Worm (Caenorhabditis elegans): Measurements from ENCODE around the gene C06E1.7.
A peak's percentile ranks its signal among the peaks of the same experiment; 100 is the strongest.

The C06E1.7 gene

DNA sequence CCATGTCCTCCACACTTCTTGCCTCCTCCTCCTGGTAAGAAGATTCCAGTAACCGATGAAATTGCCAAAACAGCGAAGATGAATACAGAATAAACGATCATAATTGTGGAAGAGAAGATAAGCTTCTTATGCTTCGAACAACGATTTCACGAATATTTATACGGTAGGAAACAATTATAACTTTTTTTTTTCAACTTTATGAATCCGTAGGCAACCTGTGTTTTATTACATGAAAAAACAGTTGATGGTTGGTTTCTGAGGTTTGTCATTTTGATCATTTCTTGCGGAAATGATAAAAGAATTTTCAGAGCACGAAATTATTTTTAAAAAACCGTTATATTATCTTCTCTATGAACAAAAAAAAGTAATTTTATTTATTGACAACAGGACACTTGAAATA is 2.6 kb downstream of the C06E1.7 start, which contains the start of gene fipr-16:
Gene fipr-16 (minus strand): TSS at position 101 of the 400 bp plus-strand sequence.
- no peak for TF ChIP-seq nhr-25 (tag; optimal IDR thresholded peaks at IDR 0.05)
- no peak for TF ChIP-seq sea-2 (GFP tag; optimal IDR thresholded peaks at IDR 0.05)
- no peak for TF ChIP-seq skn-1 (tag; optimal IDR thresholded peaks at IDR 0.05)
- no peak for TF ChIP-seq daf-12 (tag; optimal IDR thresholded peaks at IDR 0.05)
- TF ChIP-seq nhr-11 (tag; optimal IDR thresholded peaks at IDR 0.05) = no peak
- no peak for TF ChIP-seq unc-62 (GFP tag; optimal IDR thresholded peaks at IDR 0.05)
- TF ChIP-seq mdl-1 (tag; optimal IDR thresholded peaks at IDR 0.05) = no peak

- TF ChIP-seq ZK546.5 (tag; optimal IDR thresholded peaks at IDR 0.05) = no peak
- no peak for TF ChIP-seq ceh-9 (tag; optimal IDR thresholded peaks at IDR 0.05)
- TF ChIP-seq ztf-4 (tag; optimal IDR thresholded peaks at IDR 0.05) = no peak
- no peak for TF ChIP-seq fos-1 (tag; optimal IDR thresholded peaks at IDR 0.05)
- TF ChIP-seq lsy-12 (tag; optimal IDR thresholded peaks at IDR 0.05) = no peak
- no peak for TF ChIP-seq snpc-4 (tag; optimal IDR thresholded peaks at IDR 0.05)
- no peak for TF ChIP-seq ztf-11 (tag; optimal IDR thresholded peaks at IDR 0.05)
- TF ChIP-seq nhr-237 (tag; optimal IDR thresholded peaks at IDR 0.05) = no peak
- no peak for TF ChIP-seq elt-3 (tag; optimal IDR thresholded peaks at IDR 0.05)
- TF ChIP-seq fkh-2 (tag; optimal IDR thresholded peaks at IDR 0.05) = no peak
- no peak for TF ChIP-seq hmg-11 (tag; optimal IDR thresholded peaks at IDR 0.05)
- TF ChIP-seq elt-2 (tag; optimal IDR thresholded peaks at IDR 0.05) = no peak
- TF ChIP-seq ceh-82 (tag; optimal IDR thresholded peaks at IDR 0.05) = no peak
- no peak for TF ChIP-seq egl-5 (tag; optimal IDR thresholded peaks at IDR 0.05)
- TF ChIP-seq nhr-28 (tag; optimal IDR thresholded peaks at IDR 0.05) = no peak
- no peak for TF ChIP-seq mml-1 (tag; optimal IDR thresholded peaks at IDR 0.05)
Measured at ce11 chrIII:8589195-8589594, 4.3 kb downstream of the C06E1.7 start, which contains the start of gene fip-3. TSS of gene fip-3 (minus strand) at chrIII:8589488.

ce11 chrIII:8588592-8589153 is 4.8 kb downstream of the C06E1.7 start, which contains the start of gene glr-1:
TSS of gene glr-1 (minus strand) at chrIII:8588642.
- TF ChIP-seq fkh-10 (GFP tag; optimal IDR thresholded peaks at IDR 0.05) = peak; percentile 44
- no peak for TF ChIP-seq elt-3 (tag; optimal IDR thresholded peaks at IDR 0.05)
- TF ChIP-seq elt-2 (tag; optimal IDR thresholded peaks at IDR 0.05) = no peak
- peak; percentile 53 for TF ChIP-seq nfya-1 (tag; optimal IDR thresholded peaks at IDR 0.05; ENCODE audit: insufficient read depth)

ce11 chrIII:8580802-8581201 is 12.7 kb downstream of the C06E1.7 start, which contains the start of gene doxa-1:
TSS of gene doxa-1 (plus strand) at chrIII:8581102.
- no peak for TF ChIP-seq fkh-2 (tag; optimal IDR thresholded peaks at IDR 0.05)
- no peak for TF ChIP-seq fkh-10 (GFP tag; optimal IDR thresholded peaks at IDR 0.05)
- no peak for TF ChIP-seq mml-1 (tag; optimal IDR thresholded peaks at IDR 0.05)

- TF ChIP-seq nhr-43 (tag; optimal IDR thresholded peaks at IDR 0.05; ENCODE audit: poor library complexity, severe bottlenecking) (no peak), nhr-23 (tag; optimal IDR thresholded peaks at IDR 0.05) (peak; percentile 11), nhr-25 (tag; optimal IDR thresholded peaks at IDR 0.05) (peak; percentile 83)
Measured at ce11 chrIII:8579367-8579766, 14.2 kb downstream of the C06E1.7 start.

DNA sequence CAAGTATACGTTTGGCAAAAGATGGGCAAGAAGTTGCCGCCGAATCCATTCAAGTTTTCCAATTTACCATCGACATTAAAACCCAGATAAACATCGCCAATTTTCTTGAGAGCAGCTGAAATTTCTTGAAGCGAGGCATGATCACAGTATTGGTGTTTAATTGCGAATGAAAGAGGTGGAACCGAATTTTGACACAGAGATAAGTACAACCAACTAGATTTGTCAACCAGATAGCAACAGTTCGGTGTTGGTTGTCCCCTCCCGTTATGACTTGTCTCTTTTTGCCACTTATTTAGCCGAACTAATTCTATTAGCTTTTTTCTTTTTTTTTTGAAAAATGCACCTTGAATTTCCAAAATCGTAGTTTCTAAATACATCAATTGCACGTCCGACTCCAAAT is 15.1 kb downstream of the C06E1.7 start:
- TF ChIP-seq nhr-28 (tag; optimal IDR thresholded peaks at IDR 0.05) (no peak), snpc-4 (tag; optimal IDR thresholded peaks at IDR 0.05) (no peak), elt-1 (tag; optimal IDR thresholded peaks at IDR 0.05) (peak; percentile 80), nhr-25 (tag; optimal IDR thresholded peaks at IDR 0.05) (peak; percentile 10), ztf-11 (tag; optimal IDR thresholded peaks at IDR 0.05) (no peak), skn-1 (tag; optimal IDR thresholded peaks at IDR 0.05) (no peak), elt-2 (tag; optimal IDR thresholded peaks at IDR 0.05) (no peak), ZK546.5 (tag; optimal IDR thresholded peaks at IDR 0.05) (no peak), ceh-82 (tag; optimal IDR thresholded peaks at IDR 0.05) (no peak)

DNA sequence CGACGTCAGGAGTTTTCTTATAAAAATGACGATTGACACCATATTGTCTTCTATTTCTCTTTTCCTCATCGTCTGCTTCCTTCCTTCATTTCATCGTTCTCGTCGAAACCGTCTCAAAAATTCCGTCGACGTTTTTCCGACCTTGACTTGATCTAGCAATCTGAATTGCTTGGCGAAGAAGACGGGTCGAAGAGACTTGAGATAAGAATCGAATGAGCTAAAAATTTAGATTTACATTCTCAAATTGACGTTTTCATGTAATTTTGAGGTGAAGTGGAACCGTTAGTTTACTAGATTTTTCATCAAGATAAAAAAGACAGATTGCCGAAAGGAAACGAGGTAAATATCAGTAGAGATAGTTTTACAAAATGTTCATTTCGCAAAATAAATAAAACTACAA is 16.0 kb downstream of the C06E1.7 start:
- TF ChIP-seq R02D3.7 (tag; optimal IDR thresholded peaks at IDR 0.05) = no peak
- no peak for TF ChIP-seq ztf-4 (tag; optimal IDR thresholded peaks at IDR 0.05)
- no peak for TF ChIP-seq hmg-11 (tag; optimal IDR thresholded peaks at IDR 0.05)
- peak; percentile 7 for TF ChIP-seq nhr-23 (tag; optimal IDR thresholded peaks at IDR 0.05)
- TF ChIP-seq pqm-1 (tag; optimal IDR thresholded peaks at IDR 0.05) = no peak
- no peak for TF ChIP-seq fkh-10 (GFP tag; optimal IDR thresholded peaks at IDR 0.05)
- no peak for TF ChIP-seq ceh-82 (tag; optimal IDR thresholded peaks at IDR 0.05)
- TF ChIP-seq aly-2 (tag; optimal IDR thresholded peaks at IDR 0.05) = no peak
- TF ChIP-seq daf-12 (tag; optimal IDR thresholded peaks at IDR 0.05) = no peak
- TF ChIP-seq elt-1 (tag; optimal IDR thresholded peaks at IDR 0.05) = peak; percentile 97
- no peak for TF ChIP-seq elt-2 (tag; optimal IDR thresholded peaks at IDR 0.05)
- no peak for TF ChIP-seq snpc-4 (tag; optimal IDR thresholded peaks at IDR 0.05)
- no peak for TF ChIP-seq nhr-77 (tag; optimal IDR thresholded peaks at IDR 0.05)
- no peak for TF ChIP-seq nhr-12 (tag; optimal IDR thresholded peaks at IDR 0.05)
- no peak for TF ChIP-seq pha-4 (tag; optimal IDR thresholded peaks at IDR 0.05)
- TF ChIP-seq sea-2 (GFP tag; optimal IDR thresholded peaks at IDR 0.05) = no peak
- no peak for TF ChIP-seq jun-1 (tag; optimal IDR thresholded peaks at IDR 0.05)
- TF ChIP-seq unc-62 (GFP tag; optimal IDR thresholded peaks at IDR 0.05) = no peak
- TF ChIP-seq tbx-2 (tag; optimal IDR thresholded peaks at IDR 0.05) = no peak
- TF ChIP-seq nhr-25 (tag; optimal IDR thresholded peaks at IDR 0.05) = peak; percentile 64
